Worm (Caenorhabditis elegans): ENCODE results near the gene luc-7L3.

luc-7L3 gene

ce11 chrII:129770-130169 lies 31.9 kb upstream of the luc-7L3 start:
- TF ChIP-seq unc-62 (GFP tag; optimal IDR thresholded peaks at IDR 0.05 in 1 of 2) (no peak), unc-62 (tag; optimal IDR thresholded peaks at IDR 0.05) (no peak)

DNA sequence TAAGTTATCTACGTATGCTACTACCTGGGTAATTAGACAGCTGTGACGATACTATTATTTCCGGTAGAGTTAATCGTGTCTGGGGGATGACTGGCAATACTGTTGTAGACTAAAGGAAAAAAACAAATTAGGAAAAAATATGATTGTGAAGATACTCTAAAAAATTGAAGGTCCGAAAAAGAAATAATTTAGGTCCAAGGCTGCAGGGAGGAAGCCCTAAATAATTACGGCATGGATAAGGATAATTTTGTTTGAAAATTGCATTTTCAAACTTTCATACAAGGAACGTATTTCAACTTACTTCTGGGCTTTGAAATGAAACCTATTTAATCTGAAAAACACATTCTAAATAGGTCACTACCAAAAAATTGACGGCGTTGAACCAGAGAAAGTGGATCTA lies 31.1 kb upstream of the luc-7L3 start, which contains the start of gene srd-3:
srd-3 (minus strand) TSS at position 101 of the 400 bp plus-strand sequence.
- TF ChIP-seq lir-3 (tag; optimal IDR thresholded peaks at IDR 0.05), result no peak
- no peak for TF ChIP-seq madf-5 (GFP tag; IDR thresholded peaks at IDR 0.05)
- no peak for TF ChIP-seq fkh-10 (GFP tag; optimal IDR thresholded peaks at IDR 0.05)
- TF ChIP-seq dpl-1 (GFP tag; optimal IDR thresholded peaks at IDR 0.05), result no peak
- no peak for TF ChIP-seq daf-19 (GFP tag; conservative IDR thresholded peaks at IDR 0.05)
- no peak for TF ChIP-seq hmg-1.1 (GFP tag; IDR thresholded peaks at IDR 0.05)

- TF ChIP-seq mep-1 (tag; optimal IDR thresholded peaks at IDR 0.05) (no peak), daf-8 (GFP tag; IDR thresholded peaks at IDR 0.05) (no peak), aly-2 (tag; optimal IDR thresholded peaks at IDR 0.05) (no peak), Y5F2A.4 (GFP tag; optimal IDR thresholded peaks at IDR 0.05) (no peak), mdt-29 (GFP tag; IDR thresholded peaks at IDR 0.05) (no peak), lin-29 (GFP tag; IDR thresholded peaks at IDR 0.05) (no peak), nhr-111 (GFP tag; optimal IDR thresholded peaks at IDR 0.05) (no peak), pqm-1 (tag; optimal IDR thresholded peaks at IDR 0.05) (no peak), fkh-10 (GFP tag; optimal IDR thresholded peaks at IDR 0.05) (no peak)
Measured at ce11 chrII:124904-125303, 27.1 kb upstream of the luc-7L3 start, which contains the start of gene nmur-2. Gene nmur-2, minus strand, starts transcription at chrII:125004.

DNA sequence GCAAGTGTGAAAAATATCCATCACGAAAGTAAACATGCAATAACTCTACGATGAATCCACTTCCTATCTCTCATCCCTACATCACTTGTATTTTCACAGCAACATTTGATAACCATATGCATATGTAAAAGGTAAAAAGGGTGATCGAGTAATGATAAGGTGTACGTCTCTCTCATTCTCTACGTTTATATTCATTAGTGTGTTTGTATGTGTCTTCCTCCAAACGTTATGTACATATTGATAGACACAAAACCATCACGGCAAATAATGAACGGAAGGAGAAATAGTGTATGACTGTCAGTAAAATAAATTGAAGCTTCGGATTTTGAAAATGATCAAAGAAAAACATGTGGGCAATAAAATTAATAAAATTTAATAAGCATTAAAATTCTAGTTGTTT lies 24.7 kb upstream of the luc-7L3 start:
- TF ChIP-seq pha-4 (GFP tag; IDR thresholded peaks at IDR 0.05) (no peak), pha-4 (tag; optimal IDR thresholded peaks at IDR 0.05) (no peak), ctbp-1 (GFP tag; IDR thresholded peaks at IDR 0.05) (no peak), saeg-2 (GFP tag; IDR thresholded peaks at IDR 0.05) (no peak), Y48G9A.11 (GFP tag; IDR thresholded peaks at IDR 0.05) (no peak), lin-15B (tag; optimal IDR thresholded peaks at IDR 0.05) (no peak), pqm-1 (tag; optimal IDR thresholded peaks at IDR 0.05) (peak; percentile 79), nhr-6 (tag; optimal IDR thresholded peaks at IDR 0.05) (peak; percentile 0), daf-16 (GFP tag; optimal IDR thresholded peaks at IDR 0.05) (no peak), daf-16 (tag; optimal IDR thresholded peaks at IDR 0.05) (peak; percentile 47), nhr-28 (tag; optimal IDR thresholded peaks at IDR 0.05) (peak; percentile 78), mes-2 (tag; optimal IDR thresholded peaks at IDR 0.05; ENCODE audit: poor library complexity, severe bottlenecking) (no peak), ceh-32 (tag; optimal IDR thresholded peaks at IDR 0.05; ENCODE audit: poor library complexity) (no peak)

DNA sequence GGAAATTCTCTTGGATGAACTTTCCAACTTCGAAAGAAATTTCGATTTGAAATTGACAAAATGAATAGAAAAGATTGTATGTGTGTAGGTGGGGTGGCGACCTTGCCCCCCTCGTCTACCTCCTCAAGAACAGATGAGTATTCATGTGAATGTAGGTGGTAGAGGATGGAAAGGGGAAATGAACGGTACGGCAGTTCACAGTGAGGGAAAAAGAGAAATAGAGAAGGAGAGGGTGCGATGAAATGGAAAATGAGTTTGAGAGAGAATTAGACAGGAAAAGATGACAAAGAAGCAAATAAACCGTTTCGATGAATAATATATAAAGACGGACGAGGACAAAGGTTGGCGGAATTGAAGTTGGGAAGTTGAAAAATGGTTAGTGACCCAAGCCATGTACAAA lies 24.2 kb upstream of the luc-7L3 start:
- TF ChIP-seq dmd-6 (GFP tag; IDR thresholded peaks at IDR 0.05), result no peak
- no peak for TF ChIP-seq daf-8 (GFP tag; IDR thresholded peaks at IDR 0.05)
- peak; percentile 9 for TF ChIP-seq nhr-28 (tag; optimal IDR thresholded peaks at IDR 0.05)
- TF ChIP-seq hlh-11 (tag; optimal IDR thresholded peaks at IDR 0.05), result peak; percentile 11
- TF ChIP-seq lin-15B (tag; optimal IDR thresholded peaks at IDR 0.05), result no peak
- peak; percentile 31 for TF ChIP-seq aha-1 (tag)
- peak; percentile 15 for TF ChIP-seq dve-1 (tag; optimal IDR thresholded peaks at IDR 0.05; ENCODE audit: insufficient read depth)
- TF ChIP-seq hlh-30 (tag; optimal IDR thresholded peaks at IDR 0.05; ENCODE audit: insufficient read depth), result peak; percentile 39

DNA sequence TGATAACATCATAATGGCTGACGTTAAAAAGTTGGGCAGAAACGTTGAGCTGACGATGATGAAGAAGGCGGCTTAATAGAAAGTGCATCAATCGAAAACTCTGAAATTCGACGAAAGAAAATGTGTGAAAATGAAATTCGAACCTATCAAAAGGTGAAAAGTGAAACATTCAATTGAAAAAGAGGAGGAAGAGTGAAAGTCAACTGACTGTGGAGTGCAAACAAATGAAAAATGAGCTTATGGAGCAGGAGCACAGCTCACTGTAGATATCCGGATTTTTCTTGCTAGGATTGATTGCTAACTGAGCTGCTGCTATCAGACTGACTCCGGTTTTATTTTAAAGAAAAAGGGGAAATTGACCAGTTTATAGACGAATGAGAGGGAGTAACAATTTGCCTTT lies 23.3 kb upstream of the luc-7L3 start, which contains the start of gene K10B4.3:
K10B4.3 (minus strand) TSS at position 101 of the 400 bp plus-strand sequence.
- TF ChIP-seq ceh-32 (tag; optimal IDR thresholded peaks at IDR 0.05; ENCODE audit: poor library complexity) (no peak), nhr-11 (tag; optimal IDR thresholded peaks at IDR 0.05) (no peak), zfp-2 (tag; optimal IDR thresholded peaks at IDR 0.05) (no peak), gei-8 (GFP tag; optimal IDR thresholded peaks at IDR 0.05) (no peak), unc-62 (GFP tag; optimal IDR thresholded peaks at IDR 0.05 in 1 of 2) (peak in 1 of 2 experiments; percentile 70), unc-62 (tag; optimal IDR thresholded peaks at IDR 0.05) (no peak)

Data from whole organism, L4 larva.